Worm (Caenorhabditis elegans) whole organism, L4 larva: ENCODE measurements around the gene tmd-2.
A peak's percentile ranks its signal among the peaks of the same experiment; 100 is the strongest.

ENCODE experiments used
- D1046.2 ChIP-seq: fragments of 200-800 bp; sonication (Bioruptor generic); IDR thresholded peaks from 2 replicates; pipeline ENCODE4 v1.3.6; 2022; ENCODE audit warnings: missing genetic modification characterization, missing compliant biosample characterization
- F26F4.8 ChIP-seq: fragments of 200-800 bp; sonication (Bioruptor generic); conservative IDR thresholded peaks from 2 replicates; pipeline ENCODE4 v1.3.6; 2022; ENCODE audit warnings: missing genetic modification characterization, missing compliant biosample characterization
- F37D6.2 ChIP-seq: sonication (generic microtip); optimal IDR thresholded peaks from 2 replicates; lab custom pipeline; 2016; ENCODE audit warnings: mild to moderate bottlenecking, missing genetic modification characterization, missing compliant biosample characterization
- F44E2.7 ChIP-seq: fragments of 200-800 bp; sonication (Bioruptor generic); IDR thresholded peaks from 2 replicates; pipeline ENCODE4 v2.1.2; 2022; ENCODE audit warnings: missing genetic modification characterization, missing compliant biosample characterization
- T20F7.1 ChIP-seq: fragments of 200-800 bp; sonication (Bioruptor generic); optimal IDR thresholded peaks from 2 replicates; lab custom pipeline; 2018; ENCODE audit warnings: mild to moderate bottlenecking, missing genetic modification characterization, missing compliant biosample characterization
- Y105C5A.15 ChIP-seq: fragments of 200-800 bp; sonication (Bioruptor generic); IDR thresholded peaks from 2 replicates; pipeline ENCODE4 v1.3.6; 2022; ENCODE audit warnings: missing genetic modification characterization, missing compliant biosample characterization
- Y48G9A.11 ChIP-seq: fragments of 200-800 bp; sonication (Bioruptor generic); IDR thresholded peaks from 2 replicates; pipeline ENCODE4 v1.3.6; 2022; ENCODE audit warnings: missing genetic modification reagents, missing genetic modification characterization, missing compliant biosample characterization
- ZK337.2 ChIP-seq: fragments of 200-800 bp; sonication (Bioruptor generic); IDR thresholded peaks from 2 replicates; pipeline ENCODE4 v1.3.6; 2022; ENCODE audit warnings: missing genetic modification reagents, missing genetic modification characterization, missing compliant biosample characterization
- ama-1 ChIP-seq: fragments of 150-350 bp; optimal IDR thresholded peaks from 2 replicates; lab custom pipeline; 2014; ENCODE audit warnings: inconsistent platforms, mixed read lengths
- attf-4 ChIP-seq: sonication (generic microtip); optimal IDR thresholded peaks from 3 replicates; lab custom pipeline; 2017; ENCODE audit warnings: missing biosample characterization, missing genetic modification characterization
- ceh-20 ChIP-seq: fragments of 200-800 bp; sonication (Bioruptor generic); IDR thresholded peaks from 2 replicates; pipeline ENCODE4 v1.3.6; 2022; ENCODE audit warnings: missing genetic modification reagents, missing genetic modification characterization, missing compliant biosample characterization
- ceh-28 ChIP-seq: fragments of 150-350 bp; optimal IDR thresholded peaks from 2 replicates; lab custom pipeline; 2014; ENCODE audit warnings: missing biosample characterization, missing genetic modification reagents, missing genetic modification characterization
- ceh-32 ChIP-seq: sonication (generic microtip); optimal IDR thresholded peaks from 2 replicates; lab custom pipeline; 2016; ENCODE audit warnings: mild to moderate bottlenecking, missing genetic modification characterization, missing compliant biosample characterization; ENCODE audit not compliant: poor library complexity
- ceh-62 ChIP-seq: sonication (generic microtip); optimal IDR thresholded peaks from 2 replicates; lab custom pipeline; 2017; ENCODE audit warnings: missing biosample characterization, missing genetic modification characterization
- ceh-82 ChIP-seq: sonication (generic microtip); optimal IDR thresholded peaks from 2 replicates; lab custom pipeline; 2017; ENCODE audit warnings: missing biosample characterization, missing genetic modification characterization
- ctbp-1 ChIP-seq: fragments of 200-800 bp; sonication (Bioruptor generic); IDR thresholded peaks from 2 replicates; pipeline ENCODE4 v1.3.6; 2022; ENCODE audit warnings: missing genetic modification reagents, missing genetic modification characterization, missing compliant biosample characterization
- daf-12 ChIP-seq: fragments of 150-350 bp; optimal IDR thresholded peaks from 2 replicates; lab custom pipeline; 2014; ENCODE audit warnings: missing biosample characterization, missing genetic modification reagents, missing genetic modification characterization
- daf-16 ChIP-seq, 3 experiments: sonication (generic microtip); optimal IDR thresholded peaks; 2 replicates each; lab custom pipeline; 2016 to 2017; ENCODE audit warnings: missing genetic modification characterization in 3 of 3, missing genetic modification reagents in 3 of 3, mild to moderate bottlenecking in 2 of 3, missing compliant biosample characterization in 2 of 3, missing biosample characterization in 1 of 3, moderate library complexity in 1 of 3
- daf-19 ChIP-seq: fragments of 200-800 bp; sonication (Bioruptor generic); conservative IDR thresholded peaks from 2 replicates; pipeline ENCODE4 v1.3.6; 2022; ENCODE audit warnings: missing genetic modification characterization, missing compliant biosample characterization
- dmd-9 ChIP-seq: fragments of 200-800 bp; sonication (Bioruptor generic); IDR thresholded peaks from 2 replicates; pipeline ENCODE4 v1.3.6; 2022; ENCODE audit warnings: missing genetic modification reagents, missing genetic modification characterization, missing compliant biosample characterization
- fkh-10 ChIP-seq: fragments of 150-350 bp; optimal IDR thresholded peaks from 2 replicates; lab custom pipeline; 2014; ENCODE audit warnings: missing biosample characterization, missing genetic modification reagents, missing genetic modification characterization
- fos-1 ChIP-seq: fragments of 150-350 bp; optimal IDR thresholded peaks from 2 replicates; lab custom pipeline; 2014; ENCODE audit warnings: missing biosample characterization, missing genetic modification characterization
- gei-8 ChIP-seq: fragments of 200-800 bp; sonication (Bioruptor generic); optimal IDR thresholded peaks from 2 replicates; lab custom pipeline; 2018; ENCODE audit warnings: mild to moderate bottlenecking, missing genetic modification characterization, missing compliant biosample characterization
- hif-1 ChIP-seq, 2 experiments: sonication (generic microtip); optimal IDR thresholded peaks; 2 replicates each; lab custom pipeline; 2016 to 2017; ENCODE audit warnings: missing compliant biosample characterization in 2 of 2, missing genetic modification characterization in 2 of 2, missing genetic modification reagents in 2 of 2, missing genotype in 2 of 2, mild to moderate bottlenecking in 1 of 2
- hlh-30 ChIP-seq: sonication (generic microtip); optimal IDR thresholded peaks from 2 replicates; lab custom pipeline; 2017; ENCODE audit warnings: antibody characterized with exemption, mild to moderate bottlenecking, missing genetic modification characterization, missing compliant biosample characterization; ENCODE audit not compliant: insufficient read depth
- lin-1 ChIP-seq: fragments of 200-800 bp; sonication (Bioruptor generic); IDR thresholded peaks from 2 replicates; pipeline ENCODE4 v1.3.6; 2022; ENCODE audit warnings: missing genetic modification reagents, missing genetic modification characterization, missing compliant biosample characterization
- lin-13 ChIP-seq: fragments of 150-350 bp; optimal IDR thresholded peaks from 2 replicates; lab custom pipeline; 2014; ENCODE audit warnings: missing biosample characterization, missing genetic modification reagents, missing genetic modification characterization
- lin-15B ChIP-seq: fragments of 150-350 bp; sonication (generic microtip); optimal IDR thresholded peaks from 3 replicates; lab custom pipeline; 2014; ENCODE audit warnings: missing biosample characterization, missing genetic modification characterization
- lin-29 ChIP-seq: fragments of 200-800 bp; sonication (Bioruptor generic); IDR thresholded peaks from 2 replicates; pipeline ENCODE4 v1.3.6; 2022; ENCODE audit warnings: missing genetic modification reagents, missing genetic modification characterization, missing compliant biosample characterization
- lsy-2 ChIP-seq, 2 experiments: fragments of 150-350 bp in 1 of 2; sonication (generic microtip) in 1 of 2; optimal IDR thresholded peaks; 2 replicates each; lab custom pipeline; 2014 to 2017; ENCODE audit warnings: missing biosample characterization in 2 of 2, missing genetic modification characterization in 2 of 2
- madf-5 ChIP-seq, 2 experiments: fragments of 200-800 bp; sonication (Bioruptor generic); IDR thresholded peaks; 2 replicates each; pipeline ENCODE4 v1.3.6; 2022; ENCODE audit warnings: missing compliant biosample characterization in 2 of 2, missing genetic modification characterization in 2 of 2
- mdt-29 ChIP-seq: fragments of 200-800 bp; sonication (Bioruptor generic); IDR thresholded peaks from 2 replicates; pipeline ENCODE4 v1.3.6; 2022; ENCODE audit warnings: missing genetic modification reagents, missing genetic modification characterization, missing compliant biosample characterization
- nhr-10 ChIP-seq: fragments of 150-350 bp; optimal IDR thresholded peaks from 2 replicates; lab custom pipeline; 2014; ENCODE audit warnings: missing biosample characterization, missing genetic modification characterization
- nhr-102 ChIP-seq: sonication (generic microtip); optimal IDR thresholded peaks from 2 replicates; lab custom pipeline; 2016; ENCODE audit warnings: mild to moderate bottlenecking, missing genetic modification characterization, moderate library complexity, missing compliant biosample characterization
- nhr-111 ChIP-seq: fragments of 200-800 bp; sonication (Bioruptor generic); optimal IDR thresholded peaks from 2 replicates; lab custom pipeline; 2018; ENCODE audit warnings: mild to moderate bottlenecking, missing genetic modification characterization, missing compliant biosample characterization
- nhr-42 ChIP-seq: fragments of 200-800 bp; sonication (Bioruptor generic); IDR thresholded peaks from 2 replicates; pipeline ENCODE4 v1.3.6; 2022; ENCODE audit warnings: missing genetic modification characterization, missing compliant biosample characterization
- pha-4 ChIP-seq, 2 experiments: fragments of 150-350 bp in 1 of 2; fragments of 200-800 bp in 1 of 2; sonication (Bioruptor generic) in 1 of 2; IDR thresholded peaks in 1 of 2; optimal IDR thresholded peaks in 1 of 2; 2 replicates each; pipeline versions ENCODE4 v1.3.6 to Lab custom; 2014 to 2022; ENCODE audit warnings: missing genetic modification characterization in 2 of 2, missing genetic modification reagents in 2 of 2, missing biosample characterization in 1 of 2, missing compliant biosample characterization in 1 of 2
- sdz-12 ChIP-seq: fragments of 200-800 bp; sonication (Bioruptor generic); optimal IDR thresholded peaks from 2 replicates; lab custom pipeline; 2018; ENCODE audit warnings: mild to moderate bottlenecking, missing genetic modification characterization, missing compliant biosample characterization
- snpc-1.2 ChIP-seq: fragments of 200-800 bp; sonication (Bioruptor generic); IDR thresholded peaks from 2 replicates; pipeline ENCODE4 v1.3.6; 2022; ENCODE audit warnings: missing genetic modification reagents, missing genetic modification characterization, missing compliant biosample characterization
- unc-39 ChIP-seq: sonication (generic microtip); optimal IDR thresholded peaks from 2 replicates; lab custom pipeline; 2017; ENCODE audit warnings: missing biosample characterization, missing genetic modification characterization
- zip-2 ChIP-seq: fragments of 150-350 bp; optimal IDR thresholded peaks from 2 replicates; lab custom pipeline; 2014; ENCODE audit warnings: missing biosample characterization, missing genetic modification characterization

The tmd-2 gene

ce11 chrV:8359113-8359564 lies 24.7 kb downstream of the tmd-2 start, which contains the start of gene mpdu-1 (continued):
- TF ChIP-seq nhr-10 (tag; lab: Kevin White, UChicago), result no peak
- no peak for TF ChIP-seq zip-2 (tag; lab: Kevin White, UChicago)
- peak; percentile 72 for TF ChIP-seq T20F7.1 (GFP tag; lab: Kevin White, UChicago)
- no peak for TF ChIP-seq lin-13 (GFP tag; lab: Kevin White, UChicago)
- TF ChIP-seq F37D6.2 (tag; lab: Kevin White, UChicago), result no peak
- no peak for TF ChIP-seq fkh-10 (GFP tag; lab: Kevin White, UChicago)
- TF ChIP-seq D1046.2 (GFP tag; lab: Robert Waterston, UW), result no peak
- no peak for TF ChIP-seq lin-15B (tag; lab: Kevin White, UChicago)
- TF ChIP-seq madf-5 (GFP tag; IDR thresholded peaks at IDR 0.05; lab: Robert Waterston, UW), result no peak
- no peak for TF ChIP-seq F44E2.7
- TF ChIP-seq lin-29, result no peak
- no peak for TF ChIP-seq ceh-82 (tag; lab: Kevin White, UChicago)
- peak; percentile 36 for TF ChIP-seq hlh-30 (tag; lab: Kevin White, UChicago)
- TF ChIP-seq F26F4.8 (GFP tag; lab: Robert Waterston, UW), result no peak
- TF ChIP-seq Y105C5A.15, result no peak
- no peak for TF ChIP-seq ctbp-1
- TF ChIP-seq ceh-28, result no peak
- TF ChIP-seq attf-4 (tag; lab: Kevin White, UChicago), result no peak
- no peak for TF ChIP-seq fos-1 (tag; lab: Kevin White, UChicago)
- no peak for TF ChIP-seq daf-19 (GFP tag; lab: Robert Waterston, UW)
- TF ChIP-seq pha-4 (GFP tag; IDR thresholded peaks at IDR 0.05; lab: Robert Waterston, UW), result no peak
- TF ChIP-seq pha-4 (tag; optimal IDR thresholded peaks at IDR 0.05; lab: Kevin White, UChicago), result peak; percentile 57
- TF ChIP-seq unc-39 (tag; lab: Kevin White, UChicago), result no peak
- TF ChIP-seq dmd-9, result no peak

ce11 chrV:8359792-8360191 lies 25.3 kb downstream of the tmd-2 start, which contains the start of gene F38E1.6:
Gene F38E1.6, plus strand, starts transcription at chrV:8360092.
- TF ChIP-seq madf-5 (GFP tag; IDR thresholded peaks at IDR 0.05; lab: Robert Waterston, UW), result no peak
- TF ChIP-seq lsy-2 (tag; optimal IDR thresholded peaks at IDR 0.05; lab: Kevin White, UChicago), result no peak
- no peak for TF ChIP-seq lin-13 (GFP tag; lab: Kevin White, UChicago)
- no peak for TF ChIP-seq hlh-30 (tag; lab: Kevin White, UChicago)
- TF ChIP-seq snpc-1.2 (GFP tag; lab: Robert Waterston, UW), result no peak
- TF ChIP-seq D1046.2 (GFP tag; lab: Robert Waterston, UW), result no peak
- TF ChIP-seq lin-1, result no peak
- no peak for TF ChIP-seq Y48G9A.11
- TF ChIP-seq ZK337.2 (GFP tag; lab: Robert Waterston, UW), result no peak

ce11 chrV:8370705-8371104 lies 36.2 kb downstream of the tmd-2 start, which contains the start of gene gpa-2:
Gene gpa-2, plus strand, starts transcription at chrV:8371005.
- no peak for TF ChIP-seq F26F4.8 (GFP tag; lab: Robert Waterston, UW)
- TF ChIP-seq ceh-62 (tag; lab: Kevin White, UChicago), result no peak
- TF ChIP-seq ceh-32 (tag; lab: Kevin White, UChicago), result no peak
- no peak for TF ChIP-seq daf-16 (GFP tag; optimal IDR thresholded peaks at IDR 0.05; lab: Kevin White, UChicago)
- no peak for TF ChIP-seq daf-16 (tag; optimal IDR thresholded peaks at IDR 0.05; lab: Kevin White, UChicago)
- TF ChIP-seq gei-8, result no peak
- TF ChIP-seq nhr-102 (tag; lab: Kevin White, UChicago), result no peak
- TF ChIP-seq nhr-42, result no peak
- TF ChIP-seq daf-12 (tag; lab: Kevin White, UChicago), result no peak
- TF ChIP-seq sdz-12 (GFP tag; lab: Kevin White, UChicago), result no peak
- TF ChIP-seq mdt-29, result no peak
- TF ChIP-seq ama-1 (lab: Kevin White, UChicago), result no peak
- no peak for TF ChIP-seq hif-1 (tag; optimal IDR thresholded peaks at IDR 0.05; lab: Kevin White, UChicago)
- no peak for TF ChIP-seq nhr-111 (GFP tag; lab: Kevin White, UChicago)
- no peak for TF ChIP-seq ceh-20 (GFP tag; lab: Robert Waterston, UW)
- TF ChIP-seq, all 104 proteins: peak for 0
